Worm (Caenorhabditis elegans) whole organism, mixed stage, embryonic: ENCODE data around the gene fdgt-2.

Source experiments
- M03D4.4 ChIP-seq: sonication (generic microtip); optimal IDR thresholded peaks from 2 replicates; lab custom pipeline; 2017; ENCODE audit warnings: mild to moderate bottlenecking, missing genetic modification characterization, missing compliant biosample characterization
- bed-3 ChIP-seq: fragments of 200-800 bp; sonication (Bioruptor generic); optimal IDR thresholded peaks from 3 replicates; lab custom pipeline; 2018; ENCODE audit warnings: mild to moderate bottlenecking, missing genetic modification characterization, moderate library complexity, missing compliant biosample characterization
- blmp-1 ChIP-seq: fragments of 150-350 bp; optimal IDR thresholded peaks from 2 replicates; lab custom pipeline; 2014; ENCODE audit warnings: missing biosample characterization, missing genetic modification characterization
- ceh-39 ChIP-seq: fragments of 150-350 bp; optimal IDR thresholded peaks from 2 replicates; lab custom pipeline; 2014; ENCODE audit warnings: missing biosample characterization, missing genetic modification characterization
- ceh-43 ChIP-seq: fragments of 200-800 bp; sonication (Bioruptor generic); optimal IDR thresholded peaks from 2 replicates; lab custom pipeline; 2018; ENCODE audit warnings: mild to moderate bottlenecking, missing genetic modification characterization, moderate library complexity, missing compliant biosample characterization
- ceh-83 ChIP-seq: fragments of 200-800 bp; sonication (Bioruptor generic); optimal IDR thresholded peaks from 2 replicates; lab custom pipeline; 2018; ENCODE audit warnings: mild to moderate bottlenecking, missing genetic modification characterization, missing compliant biosample characterization
- ces-1 ChIP-seq: fragments of 150-350 bp; optimal IDR thresholded peaks from 2 replicates; lab custom pipeline; 2014; ENCODE audit warnings: missing biosample characterization, missing genetic modification reagents, missing genetic modification characterization
- cnd-1 ChIP-seq: fragments of 200-800 bp; sonication (Bioruptor generic); optimal IDR thresholded peaks from 2 replicates; lab custom pipeline; 2018; ENCODE audit warnings: mild to moderate bottlenecking, missing genetic modification characterization, missing compliant biosample characterization
- drap-1 ChIP-seq: fragments of 200-800 bp; sonication (Bioruptor generic); optimal IDR thresholded peaks from 3 replicates; lab custom pipeline; 2018; ENCODE audit warnings: mild to moderate bottlenecking, missing genetic modification characterization, missing compliant biosample characterization
- elt-1 ChIP-seq: sonication (generic microtip); optimal IDR thresholded peaks from 2 replicates; lab custom pipeline; 2017; ENCODE audit warnings: missing genetic modification characterization, mild to moderate bottlenecking, missing compliant biosample characterization, antibody characterized with exemption, moderate library complexity, borderline replicate concordance; ENCODE audit not compliant: insufficient read depth
- ham-2 ChIP-seq: fragments of 200-800 bp; sonication (Bioruptor generic); optimal IDR thresholded peaks from 2 replicates; lab custom pipeline; 2018; ENCODE audit warnings: mild to moderate bottlenecking, missing genetic modification characterization, missing compliant biosample characterization
- hlh-1 ChIP-seq: fragments of 150-350 bp; optimal IDR thresholded peaks from 2 replicates; lab custom pipeline; 2014; ENCODE audit warnings: missing biosample characterization, missing genetic modification reagents, missing genetic modification characterization
- lin-13 ChIP-seq: fragments of 150-350 bp; optimal IDR thresholded peaks from 2 replicates; lab custom pipeline; 2014; ENCODE audit warnings: missing biosample characterization, missing genetic modification characterization
- lin-32 ChIP-seq: fragments of 200-800 bp; sonication (Bioruptor generic); optimal IDR thresholded peaks from 2 replicates; lab custom pipeline; 2018; ENCODE audit warnings: mild to moderate bottlenecking, missing genetic modification characterization, missing compliant biosample characterization
- lsy-2 ChIP-seq: fragments of 150-350 bp; optimal IDR thresholded peaks from 2 replicates; lab custom pipeline; 2014; ENCODE audit warnings: missing biosample characterization, missing genetic modification characterization
- mls-2 ChIP-seq: sonication (generic microtip); optimal IDR thresholded peaks from 2 replicates; lab custom pipeline; 2016; ENCODE audit warnings: mild to moderate bottlenecking, missing genetic modification characterization, moderate library complexity, missing compliant biosample characterization
- nhr-12 ChIP-seq: fragments of 150-350 bp; optimal IDR thresholded peaks from 2 replicates; lab custom pipeline; 2014; ENCODE audit warnings: missing biosample characterization, missing genetic modification characterization
- nhr-2 ChIP-seq: fragments of 150-350 bp; optimal IDR thresholded peaks from 2 replicates; lab custom pipeline; 2014; ENCODE audit warnings: missing biosample characterization, missing genetic modification characterization
- nhr-28 ChIP-seq: fragments of 150-350 bp; optimal IDR thresholded peaks from 2 replicates; lab custom pipeline; 2014; ENCODE audit warnings: missing biosample characterization, missing genetic modification characterization
- pha-4 ChIP-seq: fragments of 150-350 bp; optimal IDR thresholded peaks from 2 replicates; lab custom pipeline; 2018; ENCODE audit warnings: missing biosample characterization, missing genetic modification reagents, missing genetic modification characterization
- sptf-1 ChIP-seq: sonication (generic microtip); optimal IDR thresholded peaks from 2 replicates; lab custom pipeline; 2017; ENCODE audit warnings: mild to moderate bottlenecking, missing genetic modification characterization, moderate library complexity, missing compliant biosample characterization
- tbx-8 ChIP-seq: fragments of 200-800 bp; sonication (Bioruptor generic); optimal IDR thresholded peaks from 2 replicates; lab custom pipeline; 2018; ENCODE audit warnings: mild to moderate bottlenecking, missing genetic modification characterization, moderate library complexity, missing compliant biosample characterization
- unc-120 ChIP-seq: sonication (generic microtip); optimal IDR thresholded peaks from 2 replicates; lab custom pipeline; 2017; ENCODE audit warnings: missing genetic modification characterization, missing compliant biosample characterization; ENCODE audit not compliant: poor library complexity, severe bottlenecking
- unc-62 ChIP-seq: fragments of 150-350 bp; optimal IDR thresholded peaks from 2 replicates; lab custom pipeline; 2014; ENCODE audit warnings: missing biosample characterization, missing genetic modification reagents, missing genetic modification characterization
- zip-8 ChIP-seq: fragments of 150-350 bp; optimal IDR thresholded peaks from 2 replicates; lab custom pipeline; 2014; ENCODE audit warnings: missing biosample characterization, missing genetic modification characterization

The fdgt-2 gene

DNA sequence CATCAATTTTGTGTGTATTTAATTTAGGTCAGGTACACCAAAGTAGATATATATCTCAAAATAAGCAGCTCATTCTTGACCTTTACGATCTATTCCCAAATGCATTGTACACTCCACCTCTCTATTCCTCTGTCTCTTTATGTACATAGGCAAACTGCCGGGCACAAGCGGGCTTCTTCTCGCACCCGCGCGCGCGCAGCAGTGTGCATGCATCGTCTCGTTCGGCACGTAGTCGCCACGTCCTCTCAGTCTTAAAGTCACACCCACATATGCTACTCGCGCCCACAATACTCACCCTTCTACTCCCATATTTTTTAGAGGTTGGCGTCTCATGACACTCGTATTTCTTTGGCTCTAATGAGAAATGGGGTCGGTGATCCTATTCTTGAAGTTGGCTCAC is 34.0 kb downstream of the fdgt-2 start:
- TF ChIP-seq ceh-43 (no peak), pha-4 (peak; percentile 60)

DNA sequence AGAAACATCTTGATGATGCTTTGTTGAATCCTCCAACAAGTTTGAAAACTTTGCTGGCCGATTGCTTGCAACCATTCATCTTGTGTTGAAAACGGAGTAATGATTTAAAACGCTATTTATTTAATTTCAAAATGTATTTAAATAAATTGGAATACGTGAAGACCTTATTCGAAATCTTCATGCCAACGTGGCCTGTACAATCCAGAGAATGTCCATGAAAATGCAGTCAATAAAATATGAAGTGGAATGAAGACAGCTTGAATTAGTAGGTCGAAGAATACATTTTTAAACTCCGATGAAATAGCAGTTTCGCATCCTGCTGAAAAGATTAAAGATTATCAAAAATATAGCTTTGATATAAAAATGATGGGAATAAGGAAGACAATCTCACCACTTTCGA is 37.1 kb downstream of the fdgt-2 start, which contains the start of gene F22B5.5:
Gene F22B5.5, minus strand, starts transcription at position 101 of the 400 bp plus-strand sequence.
- TF ChIP-seq nhr-28 (no peak), drap-1 (GFP tag; lab: Kevin White, UChicago) (no peak), lin-32 (GFP tag; lab: Kevin White, UChicago) (no peak)

DNA sequence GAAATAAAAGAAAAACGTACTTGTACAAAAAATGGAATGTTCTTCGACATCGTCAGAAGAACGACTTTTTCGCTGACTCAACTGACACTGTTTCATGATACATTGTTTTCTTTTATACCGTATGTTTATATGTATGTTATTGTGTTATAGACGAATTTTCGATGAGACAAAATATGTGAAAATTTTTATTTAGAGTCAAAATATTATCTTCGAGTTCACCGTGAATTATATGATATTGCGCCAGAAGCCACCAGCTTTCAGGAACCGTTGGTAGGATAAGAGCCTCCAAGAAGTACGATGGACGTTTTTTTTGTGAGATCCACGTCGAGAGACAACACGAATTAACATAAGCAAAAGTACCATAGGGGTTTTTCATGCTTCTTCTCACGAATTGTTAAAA is 38.7 kb downstream of the fdgt-2 start, which contains the start of gene F22B5.6:
Gene F22B5.6, minus strand, starts transcription at position 101 of the 400 bp plus-strand sequence.
- no peak for TF ChIP-seq hlh-1 (tag; lab: Kevin White, UChicago)
- TF ChIP-seq tbx-8 (GFP tag; lab: Kevin White, UChicago) = no peak
- TF ChIP-seq ceh-43 = no peak
- no peak for TF ChIP-seq pha-4
- TF ChIP-seq unc-62 (GFP tag; lab: Kevin White, UChicago) = no peak
- TF ChIP-seq ham-2 (GFP tag; lab: Kevin White, UChicago) = no peak
- TF ChIP-seq elt-1 (tag; lab: Kevin White, UChicago) = no peak

DNA sequence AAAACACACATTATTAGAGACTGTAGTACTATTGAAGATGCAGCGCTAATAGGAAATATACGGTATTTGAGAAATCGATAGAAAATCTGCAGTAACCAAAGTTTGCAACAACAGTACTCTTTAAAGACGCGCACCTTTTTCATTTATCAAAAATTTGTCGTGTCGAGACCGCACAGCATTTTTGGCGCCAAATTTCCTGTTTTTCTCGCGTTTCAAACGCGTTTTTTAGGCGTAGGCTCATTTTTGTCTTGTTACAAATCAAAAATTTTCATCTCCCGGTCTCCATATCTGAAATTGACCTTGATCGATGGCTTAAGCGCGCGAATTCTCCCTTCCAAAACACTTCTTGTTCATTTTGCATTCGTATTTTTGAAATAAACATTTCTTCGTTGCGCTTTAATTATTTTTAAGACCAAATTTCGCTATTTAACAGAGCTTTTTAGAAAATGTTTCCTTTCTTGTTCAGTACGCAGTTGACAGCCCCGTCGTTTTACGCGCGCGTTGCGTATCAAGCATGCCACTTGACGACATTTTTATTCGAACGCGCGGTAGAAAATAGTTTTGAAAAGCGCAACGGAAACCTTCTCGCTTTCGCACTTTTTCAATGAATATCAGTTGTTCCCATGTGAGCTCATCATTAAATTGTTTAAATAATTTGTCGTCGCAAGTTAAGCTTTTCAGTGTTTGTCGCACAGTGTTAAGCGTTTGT is 39.4 kb downstream of the fdgt-2 start:
- TF ChIP-seq lin-13 (peak; percentile 0), ceh-39 (tag; lab: Kevin White, UChicago) (no peak), unc-62 (GFP tag; lab: Kevin White, UChicago) (no peak), hlh-1 (tag; lab: Kevin White, UChicago) (peak; percentile 1)

DNA sequence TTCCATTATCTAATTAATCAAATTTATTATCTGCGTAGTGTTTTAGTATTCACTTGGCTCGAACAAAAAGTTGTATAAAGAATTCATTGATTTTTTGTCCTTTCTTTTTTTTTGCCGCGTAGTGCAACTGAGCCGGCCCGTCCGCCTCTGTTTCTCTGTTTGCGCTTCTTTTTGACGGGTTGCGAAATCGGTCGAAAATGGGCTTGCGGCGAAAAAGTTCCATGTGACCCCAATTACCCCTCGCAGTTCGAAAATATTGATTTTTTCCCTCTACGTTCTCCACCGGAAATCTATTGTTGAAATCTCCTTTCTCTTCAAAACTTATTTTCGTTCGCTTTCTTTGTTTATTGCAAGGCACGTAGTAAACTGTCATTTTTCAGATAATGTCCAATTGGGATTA is 40.0 kb downstream of the fdgt-2 start, which contains the start of gene zyg-9:
Gene zyg-9, plus strand, starts transcription at position 381 of the 400 bp plus-strand sequence.
- no peak for TF ChIP-seq zip-8 (tag; lab: Kevin White, UChicago)
- no peak for TF ChIP-seq ham-2 (GFP tag; lab: Kevin White, UChicago)

DNA sequence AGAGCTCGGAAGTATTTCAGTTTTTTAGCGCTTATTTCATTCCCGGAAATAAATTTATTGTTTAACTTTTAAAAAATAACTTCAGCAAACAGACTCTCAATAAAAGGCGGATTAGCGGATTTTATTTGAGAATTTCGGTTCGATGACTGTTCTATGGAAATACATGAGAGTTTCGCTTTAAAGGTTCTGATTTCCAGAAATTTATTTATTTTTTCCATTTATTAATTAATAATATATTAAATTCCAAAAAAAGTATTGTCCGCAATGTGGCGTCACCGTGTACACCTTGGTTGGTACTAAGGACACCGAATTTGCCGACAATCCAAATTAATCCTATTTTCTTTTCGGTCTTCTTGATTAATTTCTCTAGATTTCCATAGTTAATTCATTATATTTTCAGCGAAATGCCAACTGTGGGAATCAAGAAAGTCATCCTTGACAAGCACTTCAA is 47.1 kb downstream of the fdgt-2 start, which contains the start of gene fars-3:
Gene fars-3, plus strand, starts transcription at position 401 of the 451 bp plus-strand sequence.
- TF ChIP-seq M03D4.4 = no peak
- TF ChIP-seq blmp-1 (tag; lab: Kevin White, UChicago) = no peak
- TF ChIP-seq unc-120 (tag; lab: Kevin White, UChicago) = peak; percentile 93
- no peak for TF ChIP-seq ceh-43
- peak; percentile 47 for TF ChIP-seq pha-4
- TF ChIP-seq lsy-2 = peak; percentile 24
- TF ChIP-seq ces-1 = peak; percentile 93
- no peak for TF ChIP-seq nhr-2 (tag; lab: Kevin White, UChicago)

DNA sequence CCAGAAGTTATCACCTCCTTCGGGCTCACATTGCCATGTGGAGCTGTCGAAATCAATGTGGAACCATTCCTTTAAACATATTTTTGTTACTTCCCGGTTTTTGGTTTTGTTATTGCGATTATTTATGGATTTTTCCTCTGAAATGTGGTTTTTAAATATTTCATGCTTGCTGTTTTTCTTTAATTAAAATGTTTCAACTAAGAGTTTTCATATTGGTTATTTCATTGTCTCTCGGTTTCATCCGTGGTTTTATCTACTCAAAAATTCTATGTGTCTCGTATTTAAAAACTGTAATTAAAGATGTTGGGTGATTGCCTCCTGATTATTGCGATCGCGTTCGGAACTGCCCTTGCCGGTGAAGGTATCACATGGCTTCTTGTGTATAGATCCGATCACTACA is 49.5 kb downstream of the fdgt-2 start, which contains the start of gene F22B5.10:
Gene F22B5.10, plus strand, starts transcription at position 301 of the 400 bp plus-strand sequence.
- TF ChIP-seq tbx-8 (GFP tag; lab: Kevin White, UChicago) = no peak
- TF ChIP-seq ceh-83 (GFP tag; lab: Kevin White, UChicago) = peak; percentile 32
- no peak for TF ChIP-seq sptf-1 (tag; lab: Kevin White, UChicago)

DNA sequence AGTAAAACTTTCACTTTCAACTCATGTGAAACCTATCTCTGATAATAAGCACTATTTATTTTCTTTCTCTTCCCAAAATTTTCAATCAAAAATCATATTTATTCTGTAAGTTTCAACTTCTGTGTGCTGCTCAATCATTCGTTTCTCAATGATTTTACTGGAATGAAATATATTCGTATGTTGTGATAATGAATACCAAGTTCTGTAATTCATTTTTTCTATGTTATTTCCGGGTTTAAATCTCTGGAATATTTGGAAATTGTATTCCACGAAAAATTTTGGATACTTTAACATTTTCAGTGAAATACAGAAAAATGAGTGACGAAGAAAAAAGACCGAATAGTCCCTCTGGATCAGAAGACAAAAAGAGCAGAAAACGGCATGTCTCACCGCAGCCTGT is 50.4 kb downstream of the fdgt-2 start, which contains the start of gene M05D6.2:
Gene M05D6.2, plus strand, starts transcription at position 301 of the 400 bp plus-strand sequence.
- TF ChIP-seq mls-2 = no peak
- TF ChIP-seq drap-1 (GFP tag; lab: Kevin White, UChicago) = no peak
- no peak for TF ChIP-seq nhr-12
- TF ChIP-seq unc-62 (GFP tag; lab: Kevin White, UChicago) = no peak
- no peak for TF ChIP-seq bed-3 (GFP tag; lab: Kevin White, UChicago)
- no peak for TF ChIP-seq ham-2 (GFP tag; lab: Kevin White, UChicago)
- no peak for TF ChIP-seq unc-120 (tag; lab: Kevin White, UChicago)
- TF ChIP-seq cnd-1 = no peak
- no peak for TF ChIP-seq zip-8 (tag; lab: Kevin White, UChicago)
- TF ChIP-seq ces-1 = no peak
- TF ChIP-seq hlh-1 (tag; lab: Kevin White, UChicago) = no peak
- TF ChIP-seq nhr-2 (tag; lab: Kevin White, UChicago) = no peak
- TF ChIP-seq ceh-83 (GFP tag; lab: Kevin White, UChicago) = no peak
